Worm (Caenorhabditis elegans) whole organism, L4/young adult: ENCODE measurements around the gene gro-1.

Source experiments
- W03F9.2 ChIP-seq: fragments of 150-350 bp; optimal IDR thresholded peaks from 2 replicates; lab custom pipeline; 2014; ENCODE audit warnings: missing biosample characterization, missing genetic modification characterization
- dao-5 ChIP-seq: sonication (generic microtip); optimal IDR thresholded peaks from 2 replicates; lab custom pipeline; 2016; ENCODE audit warnings: missing genotype, missing genetic modification characterization, moderate library complexity, missing compliant biosample characterization
- him-1 ChIP-seq: sonication (generic microtip); optimal IDR thresholded peaks from 2 replicates; lab custom pipeline; 2016; ENCODE audit warnings: missing genotype, missing genetic modification reagents, missing genetic modification characterization, missing compliant biosample characterization

DNA sequence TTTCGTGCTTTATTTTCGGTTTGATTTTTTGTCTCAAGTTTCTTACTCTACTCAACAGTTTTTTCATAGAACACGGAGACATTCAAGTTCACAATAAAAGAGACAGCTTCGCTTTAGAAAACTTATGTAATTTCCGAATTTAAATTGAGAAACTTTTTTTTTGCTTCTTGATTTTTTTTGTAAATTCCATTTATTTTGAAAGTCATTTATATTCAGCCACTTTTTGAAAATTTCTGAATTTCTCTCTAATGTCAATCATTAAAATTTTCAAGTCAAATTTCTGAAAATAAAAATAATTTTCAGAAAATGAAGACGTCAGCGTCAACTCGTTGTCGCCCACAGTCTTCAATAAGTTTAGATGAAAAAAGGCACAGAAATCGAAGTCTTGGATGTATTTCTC is 23.0 kb downstream of the gro-1 start, which contains the start of gene T15B12.1:
- TF ChIP-seq W03F9.2: no peak
- no peak for TF ChIP-seq him-1 (tag; lab: Kevin White, UChicago)
- TF ChIP-seq dao-5 (tag; lab: Kevin White, UChicago): no peak
